Worm (Caenorhabditis elegans) whole organism, mixed stage, embryonic: ENCODE results near the gene ucr-1.

Experiments used
- ceh-83 ChIP-seq: fragments of 200-800 bp; sonication (Bioruptor generic); optimal IDR thresholded peaks from 2 replicates; lab custom pipeline; 2018; ENCODE audit warnings: mild to moderate bottlenecking, missing genetic modification characterization, missing compliant biosample characterization
- elt-3 ChIP-seq: fragments of 150-350 bp; optimal IDR thresholded peaks from 2 replicates; lab custom pipeline; 2014; ENCODE audit warnings: missing biosample characterization, missing genetic modification characterization
- lsy-2 ChIP-seq: fragments of 150-350 bp; optimal IDR thresholded peaks from 2 replicates; lab custom pipeline; 2014; ENCODE audit warnings: missing biosample characterization, missing genetic modification characterization
- mep-1 ChIP-seq: fragments of 150-350 bp; optimal IDR thresholded peaks from 2 replicates; lab custom pipeline; 2017; ENCODE audit warnings: missing biosample characterization, missing genetic modification reagents, missing genetic modification characterization, inconsistent platforms
- nhr-12 ChIP-seq: fragments of 150-350 bp; optimal IDR thresholded peaks from 2 replicates; lab custom pipeline; 2014; ENCODE audit warnings: missing biosample characterization, missing genetic modification characterization
- snpc-4 ChIP-seq: fragments of 150-350 bp; optimal IDR thresholded peaks from 2 replicates; lab custom pipeline; 2014; ENCODE audit warnings: missing biosample characterization, missing genetic modification characterization
- unc-39 ChIP-seq: fragments of 150-350 bp; optimal IDR thresholded peaks from 2 replicates; lab custom pipeline; 2014; ENCODE audit warnings: missing biosample characterization, missing genetic modification characterization
- unc-62 ChIP-seq: fragments of 150-350 bp; optimal IDR thresholded peaks from 2 replicates; lab custom pipeline; 2014; ENCODE audit warnings: missing biosample characterization, missing genetic modification reagents, missing genetic modification characterization
- zip-8 ChIP-seq: fragments of 150-350 bp; optimal IDR thresholded peaks from 2 replicates; lab custom pipeline; 2014; ENCODE audit warnings: missing biosample characterization, missing genetic modification characterization

DNA sequence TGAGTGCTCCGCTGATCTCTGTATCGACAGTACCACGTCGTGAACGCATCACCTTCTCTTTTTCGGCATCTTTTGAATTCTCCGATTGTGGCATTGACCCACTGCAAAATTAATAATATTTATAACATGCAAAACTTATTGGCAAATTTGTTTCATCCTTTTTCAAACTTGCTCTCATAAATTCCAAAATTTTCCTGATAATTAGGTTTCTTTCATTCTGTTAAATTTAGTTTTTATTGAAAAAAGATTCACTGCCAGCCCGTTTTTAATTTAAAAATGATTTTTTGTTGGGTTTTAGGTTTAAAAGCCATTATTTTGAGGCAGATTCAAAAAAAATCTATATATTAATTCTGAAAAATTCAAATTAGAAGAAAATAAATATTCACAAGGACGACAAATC lies 8.0 kb downstream of the ucr-1 start, which contains the start of gene wdr-37:
- TF ChIP-seq zip-8 (tag; lab: Kevin White, UChicago), result no peak
- no peak for TF ChIP-seq unc-62 (GFP tag; lab: Kevin White, UChicago)
- no peak for TF ChIP-seq elt-3
- TF ChIP-seq snpc-4 (tag; lab: Kevin White, UChicago), result no peak
- no peak for TF ChIP-seq mep-1
- TF ChIP-seq nhr-12, result no peak
- TF ChIP-seq unc-39 (tag; lab: Kevin White, UChicago), result no peak
- TF ChIP-seq lsy-2 (tag; lab: Kevin White, UChicago), result no peak
- TF ChIP-seq ceh-83 (GFP tag; lab: Kevin White, UChicago), result no peak
